Fruit fly (Drosophila melanogaster): ENCODE results near the gene CG11658.

Gene CG11658

DNA sequence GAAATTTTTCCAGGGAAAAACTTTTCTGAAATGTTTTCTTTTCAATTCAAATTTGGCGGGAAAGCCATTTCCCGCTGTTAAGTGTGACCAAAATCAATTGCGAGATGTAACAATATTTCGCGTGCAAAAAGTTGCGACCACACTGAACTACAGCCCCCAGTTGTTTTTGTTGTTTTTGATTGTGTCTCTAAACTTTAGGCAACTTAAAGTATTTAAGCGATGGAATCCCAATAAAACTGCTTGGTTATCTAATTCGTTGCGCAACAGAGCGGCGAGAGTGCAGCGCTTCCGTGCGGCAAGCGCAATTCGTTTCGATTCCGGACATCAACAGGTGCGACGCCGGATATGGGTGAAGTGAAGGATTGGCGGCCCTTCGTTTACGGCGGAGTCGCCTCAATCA lies 12.4 kb upstream of the CG11658 start, which contains the start of gene Bmcp (continued):
- no peak for TF ChIP-seq sob (GFP tag; IDR thresholded peaks at IDR 0.05)
- TF ChIP-seq CG4360 (GFP tag; IDR thresholded peaks at IDR 0.05): peak; percentile 76
- TF ChIP-seq aop (GFP tag; IDR thresholded peaks at IDR 0.05): no peak
- no peak for TF ChIP-seq Fer2 (tag; optimal IDR thresholded peaks at IDR 0.05)
- TF ChIP-seq kah (GFP tag; optimal IDR thresholded peaks at IDR 0.05): peak; percentile 96
- no peak for TF ChIP-seq Hmx (GFP tag; optimal IDR thresholded peaks at IDR 0.05)
- TF ChIP-seq CG10267 (tag; optimal IDR thresholded peaks at IDR 0.05): peak; percentile 50
- TF ChIP-seq CG32532 (GFP tag; IDR thresholded peaks at IDR 0.05): no peak
- peak; percentile 79 for TF ChIP-seq CG9797 (GFP tag; optimal IDR thresholded peaks at IDR 0.05)
- no peak for TF ChIP-seq CG31224 (GFP tag; IDR thresholded peaks at IDR 0.05)
- TF ChIP-seq CG12744 (GFP tag; optimal IDR thresholded peaks at IDR 0.05): no peak
- TF ChIP-seq MBD-R2 (GFP tag; IDR thresholded peaks at IDR 0.05): peak; percentile 54
- TF ChIP-seq BEAF-32 (GFP tag; optimal IDR thresholded peaks at IDR 0.05): peak; percentile 26
- no peak for TF ChIP-seq CG8478 (optimal IDR thresholded peaks at IDR 0.05)
- TF ChIP-seq CG7839 (tag; optimal IDR thresholded peaks at IDR 0.05): peak; percentile 12
- TF ChIP-seq unpg (GFP tag; optimal IDR thresholded peaks at IDR 0.05): peak; percentile 7
- no peak for TF ChIP-seq HLHmδ (GFP tag; optimal IDR thresholded peaks at IDR 0.05)
- TF ChIP-seq ci (GFP tag; IDR thresholded peaks at IDR 0.05): peak; percentile 33; the same call in 1 of the 3 replicates
- TF ChIP-seq Eip74EF (GFP tag; optimal IDR thresholded peaks at IDR 0.05): no peak
- peak; percentile 14 for TF ChIP-seq CG13296 (GFP tag; optimal IDR thresholded peaks at IDR 0.05)
- no peak for TF ChIP-seq CG2712 (tag; optimal IDR thresholded peaks at IDR 0.05)
- TF ChIP-seq ewg (GFP tag; optimal IDR thresholded peaks at IDR 0.05): no peak
- no peak for TF ChIP-seq dmrt99B (tag; optimal IDR thresholded peaks at IDR 0.05)
- TF ChIP-seq hth (optimal IDR thresholded peaks at IDR 0.05): no peak
- TF ChIP-seq CG15269 (tag; optimal IDR thresholded peaks at IDR 0.05): peak; percentile 12
- peak; percentile 33; the same call in 1 of the 2 replicates for TF ChIP-seq CG31441 (GFP tag; IDR thresholded peaks at IDR 0.05)
- TF ChIP-seq lola (GFP tag; optimal IDR thresholded peaks at IDR 0.05): no peak
- peak; percentile 35 for TF ChIP-seq Fer1 (GFP tag; optimal IDR thresholded peaks at IDR 0.05)
- no peak for TF ChIP-seq CG3281 (GFP tag; optimal IDR thresholded peaks at IDR 0.05)
- TF ChIP-seq Ssrp (tag; optimal IDR thresholded peaks at IDR 0.05): no peak
- TF ChIP-seq wdn (GFP tag; IDR thresholded peaks at IDR 0.05): no peak
- peak; percentile 46 for TF ChIP-seq CG1603 (tag; optimal IDR thresholded peaks at IDR 0.05)
- TF ChIP-seq tll (GFP tag; optimal IDR thresholded peaks at IDR 0.05): no peak
- no peak for TF ChIP-seq CG9215 (GFP tag; IDR thresholded peaks at IDR 0.05)
- no peak for TF ChIP-seq Deaf1 (tag; optimal IDR thresholded peaks at IDR 0.05)
- TF ChIP-seq lbe (GFP tag; optimal IDR thresholded peaks at IDR 0.05): no peak
- 0 out of 3 replicates have a peak, but pooled peaks have one; percentile 30 for TF ChIP-seq HLH4C (GFP tag; IDR thresholded peaks at IDR 0.05; ENCODE audit: partially characterized antibody)
- TF ChIP-seq Lhr (GFP tag; optimal IDR thresholded peaks at IDR 0.05): peak; percentile 24
- peak; percentile 26; the same call in 1 of the 2 replicates for TF ChIP-seq vvl (GFP tag; IDR thresholded peaks at IDR 0.05)
- peak; percentile 38 for TF ChIP-seq BtbVII (GFP tag; optimal IDR thresholded peaks at IDR 0.05)
- peak; percentile 37; the same call in 1 of the 2 replicates for TF ChIP-seq unc-4 (GFP tag; IDR thresholded peaks at IDR 0.05; ENCODE audit: partially characterized antibody)
- TF ChIP-seq pzg (GFP tag; optimal IDR thresholded peaks at IDR 0.05): peak; percentile 65
- 0 out of 2 replicates have a peak, but pooled peaks have one; percentile 7 for TF ChIP-seq amos (GFP tag; IDR thresholded peaks at IDR 0.05; ENCODE audit: partially characterized antibody)
- no peak for TF ChIP-seq Poxn (GFP tag; IDR thresholded peaks at IDR 0.05)
- no peak for TF ChIP-seq CG1647 (GFP tag; optimal IDR thresholded peaks at IDR 0.05)
- TF ChIP-seq h (optimal IDR thresholded peaks at IDR 0.05): no peak
- no peak for TF ChIP-seq zf30C (GFP tag; optimal IDR thresholded peaks at IDR 0.05)
- peak; percentile 21 for TF ChIP-seq CG17912 (GFP tag; optimal IDR thresholded peaks at IDR 0.05)
- TF ChIP-seq YL-1 (GFP tag; optimal IDR thresholded peaks at IDR 0.05): no peak
- TF ChIP-seq chinmo (GFP tag; IDR thresholded peaks at IDR 0.05; ENCODE audit: partially characterized antibody): 0 out of 4 replicates have a peak, but pooled peaks have one; percentile 13

Measured in whole organism, embryonic.